Fruit fly (Drosophila melanogaster): Measurements from ENCODE around the gene Exd2.

dm6 chr3R:11437528-11437927 is 2.0 kb upstream of the Exd2 start, which contains the start of gene CG17230:
- TF ChIP-seq h (GFP tag; optimal IDR thresholded peaks at IDR 0.05) (no peak), br (GFP tag; optimal IDR thresholded peaks at IDR 0.05) (no peak)
